Fruit fly (Drosophila melanogaster): ENCODE data around the gene CASK.

Gene CASK

DNA sequence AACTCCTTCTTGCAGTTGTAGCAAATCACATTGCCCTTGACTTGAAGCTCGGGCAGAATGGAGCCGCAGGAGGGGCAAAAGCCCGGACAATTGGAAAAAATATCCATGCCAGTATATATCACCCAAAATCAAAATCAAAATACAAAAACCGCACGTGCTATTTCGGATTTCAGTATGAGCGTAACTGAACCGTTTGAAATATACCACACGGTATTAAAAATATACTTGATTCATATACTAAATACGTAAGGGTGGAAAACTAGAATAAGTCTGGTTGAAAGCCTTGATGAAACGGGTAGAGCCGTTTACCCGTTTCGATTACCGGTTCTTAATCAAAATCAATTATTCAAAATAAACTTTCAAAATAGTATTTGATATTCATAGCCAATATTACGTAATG, 44.8 kb downstream of the CASK start, which contains the start of gene Polr1H (continued):
- TF ChIP-seq CG2199 (GFP tag; IDR thresholded peaks at IDR 0.05) = no peak
- TF ChIP-seq Hmr (GFP tag; optimal IDR thresholded peaks at IDR 0.05) = peak; percentile 29
- TF ChIP-seq CG18619 (GFP tag; optimal IDR thresholded peaks at IDR 0.05) = no peak
- no peak for TF ChIP-seq emc (GFP tag; optimal IDR thresholded peaks at IDR 0.05)
- no peak for TF ChIP-seq Hr78 (GFP tag; optimal IDR thresholded peaks at IDR 0.05)
- TF ChIP-seq CG17568 (GFP tag; optimal IDR thresholded peaks at IDR 0.05) = no peak
- TF ChIP-seq Fer2 (tag; optimal IDR thresholded peaks at IDR 0.05) = no peak
- TF ChIP-seq Adf1 (GFP tag; IDR thresholded peaks at IDR 0.05) = no peak
- no peak for TF ChIP-seq Atf3 (GFP tag; optimal IDR thresholded peaks at IDR 0.05)
- no peak for TF ChIP-seq Eip74EF (GFP tag; optimal IDR thresholded peaks at IDR 0.05)
- TF ChIP-seq repo (GFP tag; optimal IDR thresholded peaks at IDR 0.05) = no peak
- TF ChIP-seq gce (GFP tag; IDR thresholded peaks at IDR 0.05) = no peak
- TF ChIP-seq Taf1 (GFP tag; IDR thresholded peaks at IDR 0.05) = no peak
- TF ChIP-seq Mrtf (GFP tag; IDR thresholded peaks at IDR 0.05) = no peak
- no peak for TF ChIP-seq p53 (GFP tag; optimal IDR thresholded peaks at IDR 0.05)
- TF ChIP-seq CG6272 (GFP tag; IDR thresholded peaks at IDR 0.05) = no peak
- TF ChIP-seq CG2712 (tag; optimal IDR thresholded peaks at IDR 0.05) = no peak
- peak; percentile 59 for TF ChIP-seq CG13287 (GFP tag; IDR thresholded peaks at IDR 0.05; ENCODE audit: partially characterized antibody)
- no peak for TF ChIP-seq CG30431 (GFP tag; optimal IDR thresholded peaks at IDR 0.05)
- no peak for TF ChIP-seq dmrt99B (tag; optimal IDR thresholded peaks at IDR 0.05)
- no peak for TF ChIP-seq CG10209 (GFP tag; optimal IDR thresholded peaks at IDR 0.05)
- TF ChIP-seq CG15696 (tag; optimal IDR thresholded peaks at IDR 0.05) = no peak
- TF ChIP-seq CG6254 (GFP tag; optimal IDR thresholded peaks at IDR 0.05) = no peak
- TF ChIP-seq sr (GFP tag; IDR thresholded peaks at IDR 0.05) = no peak
- no peak for TF ChIP-seq bcd (GFP tag; optimal IDR thresholded peaks at IDR 0.05)
- no peak for TF ChIP-seq seq (GFP tag; IDR thresholded peaks at IDR 0.05)
- no peak for TF ChIP-seq inv (GFP tag; IDR thresholded peaks at IDR 0.05; ENCODE audit: partially characterized antibody)
- TF ChIP-seq Elba2 (GFP tag; optimal IDR thresholded peaks at IDR 0.05) = no peak
- no peak for TF ChIP-seq ase (GFP tag; IDR thresholded peaks at IDR 0.05)
- peak; percentile 31 for TF ChIP-seq BEAF-32 (GFP tag; optimal IDR thresholded peaks at IDR 0.05)
- TF ChIP-seq CG17612 (GFP tag; IDR thresholded peaks at IDR 0.05) = no peak
- TF ChIP-seq CG31224 (GFP tag; IDR thresholded peaks at IDR 0.05) = no peak
- peak; percentile 22 for TF ChIP-seq Sry-δ (GFP tag; optimal IDR thresholded peaks at IDR 0.05)
- no peak for TF ChIP-seq pfk (GFP tag; optimal IDR thresholded peaks at IDR 0.05)
- no peak for TF ChIP-seq CG18011 (GFP tag; optimal IDR thresholded peaks at IDR 0.05)
- TF ChIP-seq E2f2 (GFP tag; IDR thresholded peaks at IDR 0.05) = peak; percentile 87
- TF ChIP-seq YL-1 (GFP tag; optimal IDR thresholded peaks at IDR 0.05) = peak; percentile 56
- TF ChIP-seq CG31441 (GFP tag; IDR thresholded peaks at IDR 0.05) = no peak
- TF ChIP-seq Doc3 (GFP tag; IDR thresholded peaks at IDR 0.05; ENCODE audit: partially characterized antibody) = no peak
- no peak for TF ChIP-seq insv (GFP tag; optimal IDR thresholded peaks at IDR 0.05)
- TF ChIP-seq GATAe (GFP tag; conservative IDR thresholded peaks at IDR 0.05) = no peak
- TF ChIP-seq unpg (GFP tag; optimal IDR thresholded peaks at IDR 0.05) = no peak
- TF ChIP-seq her (GFP tag; optimal IDR thresholded peaks at IDR 0.05) = no peak
- TF ChIP-seq rib (GFP tag; IDR thresholded peaks at IDR 0.05) = no peak
- peak; percentile 37 for TF ChIP-seq CG12659 (GFP tag; optimal IDR thresholded peaks at IDR 0.05)
- no peak for TF ChIP-seq klu (GFP tag; IDR thresholded peaks at IDR 0.05)
- no peak for TF ChIP-seq Aef1 (GFP tag; IDR thresholded peaks at IDR 0.05)
- peak; percentile 26 for TF ChIP-seq nmo (GFP tag; optimal IDR thresholded peaks at IDR 0.05)
- TF ChIP-seq chinmo (GFP tag; IDR thresholded peaks at IDR 0.05; ENCODE audit: partially characterized antibody) = 0 out of 4 replicates have a peak, but pooled peaks have one; percentile 57
- no peak for TF ChIP-seq sc (optimal IDR thresholded peaks at IDR 0.05)
- no peak for TF ChIP-seq sc (GFP tag; optimal IDR thresholded peaks at IDR 0.05)
